Worm (Caenorhabditis elegans): ENCODE results near the gene Y40A1A.3.

The Y40A1A.3 gene

ce11 chrX:1997934-1998333, at the start of gene Y40A1A.3:
Gene Y40A1A.3, minus strand, starts transcription at chrX:1998034.
- TF ChIP-seq lin-15B (tag; optimal IDR thresholded peaks at IDR 0.05) (no peak), ztf-11 (tag; optimal IDR thresholded peaks at IDR 0.05) (no peak), ceh-82 (tag; optimal IDR thresholded peaks at IDR 0.05) (no peak), elt-2 (tag; optimal IDR thresholded peaks at IDR 0.05) (no peak), elt-3 (tag; optimal IDR thresholded peaks at IDR 0.05) (no peak)

DNA sequence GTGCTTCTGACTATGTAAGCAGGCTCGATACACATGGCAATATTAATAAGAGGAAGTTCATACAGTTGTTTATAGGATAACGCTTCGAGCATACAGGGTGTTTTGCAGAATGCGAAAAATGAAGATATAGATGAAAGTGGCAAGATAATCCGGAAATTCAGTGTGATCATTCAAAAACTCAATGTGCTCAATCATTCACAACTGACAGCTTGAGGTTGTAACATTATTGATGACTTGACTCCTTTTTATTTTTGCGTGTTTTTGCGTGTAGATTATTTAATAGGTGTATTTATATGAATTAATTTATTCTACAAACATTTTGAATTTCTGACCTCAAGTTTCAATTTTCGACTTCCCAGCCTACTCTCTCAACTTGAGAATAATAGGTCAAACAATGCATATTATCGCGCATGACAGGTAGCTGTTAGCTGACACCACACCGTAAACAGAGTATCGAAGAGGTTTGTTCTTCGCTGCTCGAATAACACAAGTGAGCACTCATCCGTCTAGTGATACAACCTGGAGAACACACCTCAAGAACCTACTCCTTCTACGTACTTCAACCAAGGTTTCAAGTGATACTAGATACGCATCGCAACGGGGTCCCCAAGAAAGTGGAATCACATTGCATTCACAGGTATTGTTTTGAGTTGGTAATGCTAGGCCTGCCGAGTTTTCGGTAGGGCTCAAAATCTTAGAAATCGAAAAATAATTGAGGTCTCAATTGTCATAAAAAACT, 49.5 kb upstream of the Y40A1A.3 start:
- no peak for TF ChIP-seq elt-2 (tag; optimal IDR thresholded peaks at IDR 0.05)
- no peak for TF ChIP-seq mdl-1 (tag; optimal IDR thresholded peaks at IDR 0.05)
- no peak for TF ChIP-seq lsy-12 (tag; optimal IDR thresholded peaks at IDR 0.05)
- no peak for TF ChIP-seq ztf-11 (tag; optimal IDR thresholded peaks at IDR 0.05)
- TF ChIP-seq ceh-9 (tag; optimal IDR thresholded peaks at IDR 0.05) = no peak
- TF ChIP-seq daf-12 (tag; optimal IDR thresholded peaks at IDR 0.05) = no peak
- no peak for TF ChIP-seq nhr-237 (tag; optimal IDR thresholded peaks at IDR 0.05)

DNA sequence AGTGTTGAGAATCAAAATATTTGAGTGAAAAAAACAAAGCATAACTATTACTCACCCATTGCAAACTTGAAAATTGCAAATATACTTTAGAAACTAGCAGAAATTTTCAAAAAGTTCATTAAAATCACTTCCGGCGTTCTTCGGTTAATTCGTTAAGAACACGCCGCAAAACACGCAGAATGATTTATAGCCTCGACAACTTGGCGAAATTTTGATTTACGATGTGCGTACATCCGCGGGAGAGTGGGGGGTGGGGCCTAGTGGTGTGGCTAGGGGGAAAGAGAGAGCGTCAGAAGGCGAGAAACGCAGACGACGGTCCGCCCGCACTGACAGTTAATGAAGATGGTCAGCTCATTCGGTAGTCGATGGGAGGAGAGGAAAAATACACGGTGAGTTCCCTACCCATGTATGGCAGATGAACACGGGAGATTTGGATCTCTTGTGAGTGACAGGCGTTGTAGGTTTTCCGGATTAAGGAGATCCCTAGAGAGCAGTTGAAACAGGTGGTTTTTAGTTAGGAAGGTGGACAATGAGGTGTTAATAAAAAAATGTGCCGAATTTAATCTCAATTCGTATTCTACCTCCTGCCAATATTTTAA, 48.4 kb upstream of the Y40A1A.3 start, which contains the start of gene igcm-4:
Gene igcm-4 (minus strand): TSS at position 237 of the 599 bp plus-strand sequence.
- TF ChIP-seq lin-39 (tag; optimal IDR thresholded peaks at IDR 0.05) (peak; percentile 14), unc-62 (GFP tag; optimal IDR thresholded peaks at IDR 0.05) (no peak)

DNA sequence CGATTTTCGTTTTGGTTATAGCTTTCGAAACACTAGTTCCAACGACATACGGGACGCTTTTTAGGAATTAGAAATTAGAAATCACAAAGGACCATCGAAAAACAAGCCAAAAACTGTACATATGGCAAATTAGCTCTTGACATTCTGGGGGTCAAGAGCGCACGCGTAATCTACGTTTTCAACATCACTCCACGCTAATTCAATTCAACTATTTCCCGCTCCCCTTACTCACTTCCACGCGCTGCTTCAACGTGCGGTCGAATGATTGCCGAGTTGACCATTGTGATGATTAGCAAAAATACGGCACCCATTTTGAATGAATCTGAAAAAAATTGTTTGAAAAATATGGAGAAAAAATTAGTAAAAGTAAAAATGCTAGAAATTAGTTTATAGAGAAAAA, 47.8 kb upstream of the Y40A1A.3 start:
- TF ChIP-seq unc-39 (tag; optimal IDR thresholded peaks at IDR 0.05) (no peak), ZK546.5 (tag; optimal IDR thresholded peaks at IDR 0.05) (no peak), fkh-2 (tag; optimal IDR thresholded peaks at IDR 0.05) (no peak), ztf-11 (tag; optimal IDR thresholded peaks at IDR 0.05) (no peak), R02D3.7 (tag; optimal IDR thresholded peaks at IDR 0.05) (no peak), unc-62 (GFP tag; optimal IDR thresholded peaks at IDR 0.05) (no peak)

ce11 chrX:2044541-2045168, 46.8 kb upstream of the Y40A1A.3 start:
- TF ChIP-seq ceh-9 (tag; optimal IDR thresholded peaks at IDR 0.05) = no peak
- no peak for TF ChIP-seq lin-39 (tag; optimal IDR thresholded peaks at IDR 0.05)
- no peak for TF ChIP-seq snpc-4 (tag; optimal IDR thresholded peaks at IDR 0.05)

- TF ChIP-seq egl-5 (tag; optimal IDR thresholded peaks at IDR 0.05) = no peak
- peak; percentile 50 for TF ChIP-seq pha-4 (tag; optimal IDR thresholded peaks at IDR 0.05)
Observed at ce11 chrX:2043224-2043623, 45.4 kb upstream of the Y40A1A.3 start.

ce11 chrX:2042621-2043020, 44.8 kb upstream of the Y40A1A.3 start:
- TF ChIP-seq nhr-77 (tag; optimal IDR thresholded peaks at IDR 0.05) (no peak), ceh-82 (tag; optimal IDR thresholded peaks at IDR 0.05) (no peak), skn-1 (tag; optimal IDR thresholded peaks at IDR 0.05) (no peak), nhr-23 (tag; optimal IDR thresholded peaks at IDR 0.05) (no peak), fkh-10 (GFP tag; optimal IDR thresholded peaks at IDR 0.05) (no peak), eor-1 (tag; optimal IDR thresholded peaks at IDR 0.05) (no peak), unc-39 (tag; optimal IDR thresholded peaks at IDR 0.05) (no peak), nfya-1 (tag; optimal IDR thresholded peaks at IDR 0.05; ENCODE audit: insufficient read depth) (no peak), egl-27 (tag; optimal IDR thresholded peaks at IDR 0.05) (no peak), ceh-28 (tag; optimal IDR thresholded peaks at IDR 0.05) (no peak), mdl-1 (tag; optimal IDR thresholded peaks at IDR 0.05) (no peak), elt-3 (tag; optimal IDR thresholded peaks at IDR 0.05) (no peak), ceh-16 (tag; optimal IDR thresholded peaks at IDR 0.05) (no peak), nhr-28 (tag; optimal IDR thresholded peaks at IDR 0.05) (no peak), elt-2 (tag; optimal IDR thresholded peaks at IDR 0.05) (no peak), ceh-9 (tag; optimal IDR thresholded peaks at IDR 0.05) (no peak), mml-1 (tag; optimal IDR thresholded peaks at IDR 0.05) (no peak), ztf-11 (tag; optimal IDR thresholded peaks at IDR 0.05) (no peak), aly-2 (tag; optimal IDR thresholded peaks at IDR 0.05) (no peak)

Measured in whole organism, L3 larva.